Worm (Caenorhabditis elegans) whole organism, L4 larva: ENCODE data around the gene fzr-1.

Experiments
- D1046.2 ChIP-seq: fragments of 200-800 bp; sonication (Bioruptor generic); IDR thresholded peaks from 2 replicates; pipeline ENCODE4 v1.3.6; 2022; ENCODE audit warnings: missing genetic modification characterization, missing compliant biosample characterization
- F10B5.3 ChIP-seq: sonication (generic microtip); optimal IDR thresholded peaks from 2 replicates; lab custom pipeline; 2016; ENCODE audit warnings: mild to moderate bottlenecking, missing genetic modification characterization, missing compliant biosample characterization
- F26F4.8 ChIP-seq: fragments of 200-800 bp; sonication (Bioruptor generic); conservative IDR thresholded peaks from 2 replicates; pipeline ENCODE4 v1.3.6; 2022; ENCODE audit warnings: missing genetic modification characterization, missing compliant biosample characterization
- F49E8.2 ChIP-seq: sonication (generic microtip); optimal IDR thresholded peaks from 2 replicates; lab custom pipeline; 2016; ENCODE audit warnings: missing compliant biosample characterization, mild to moderate bottlenecking, missing genetic modification characterization, borderline replicate concordance
- R02D3.7 ChIP-seq: fragments of 150-350 bp; sonication (generic microtip); optimal IDR thresholded peaks from 3 replicates; lab custom pipeline; 2014; ENCODE audit warnings: missing biosample characterization, missing genetic modification characterization
- T26A8.4 ChIP-seq: fragments of 200-800 bp; sonication (Bioruptor generic); IDR thresholded peaks from 2 replicates; pipeline ENCODE4 v1.3.6; 2022; ENCODE audit warnings: missing genetic modification characterization, missing compliant biosample characterization
- Y48G9A.11 ChIP-seq: fragments of 200-800 bp; sonication (Bioruptor generic); IDR thresholded peaks from 2 replicates; pipeline ENCODE4 v1.3.6; 2022; ENCODE audit warnings: missing genetic modification reagents, missing genetic modification characterization, missing compliant biosample characterization
- Y5F2A.4 ChIP-seq: fragments of 200-800 bp; sonication (Bioruptor generic); optimal IDR thresholded peaks from 2 replicates; lab custom pipeline; 2018; ENCODE audit warnings: mild to moderate bottlenecking, missing genetic modification characterization, missing compliant biosample characterization
- Y75B8A.6 ChIP-seq: fragments of 200-800 bp; sonication (Bioruptor generic); IDR thresholded peaks from 2 replicates; pipeline ENCODE4 v1.3.6; 2022; ENCODE audit warnings: missing genetic modification reagents, missing genetic modification characterization, missing compliant biosample characterization
- ZK337.2 ChIP-seq: fragments of 200-800 bp; sonication (Bioruptor generic); IDR thresholded peaks from 2 replicates; pipeline ENCODE4 v1.3.6; 2022; ENCODE audit warnings: missing genetic modification reagents, missing genetic modification characterization, missing compliant biosample characterization
- arid-1 ChIP-seq: fragments of 200-800 bp; sonication (Bioruptor generic); conservative IDR thresholded peaks from 2 replicates; pipeline ENCODE4 v1.3.6; 2022; ENCODE audit warnings: missing genetic modification reagents, missing genetic modification characterization, missing compliant biosample characterization
- attf-4 ChIP-seq: sonication (generic microtip); optimal IDR thresholded peaks from 3 replicates; lab custom pipeline; 2017; ENCODE audit warnings: missing biosample characterization, missing genetic modification characterization
- ceh-20 ChIP-seq: fragments of 200-800 bp; sonication (Bioruptor generic); IDR thresholded peaks from 2 replicates; pipeline ENCODE4 v1.3.6; 2022; ENCODE audit warnings: missing genetic modification reagents, missing genetic modification characterization, missing compliant biosample characterization
- ceh-32 ChIP-seq: sonication (generic microtip); optimal IDR thresholded peaks from 2 replicates; lab custom pipeline; 2016; ENCODE audit warnings: mild to moderate bottlenecking, missing genetic modification characterization, missing compliant biosample characterization; ENCODE audit not compliant: poor library complexity
- ceh-44 ChIP-seq: fragments of 200-800 bp; sonication (Bioruptor generic); IDR thresholded peaks from 2 replicates; pipeline ENCODE4 v1.3.6; 2022; ENCODE audit warnings: missing genetic modification reagents, missing genetic modification characterization, missing compliant biosample characterization
- ceh-82 ChIP-seq: sonication (generic microtip); optimal IDR thresholded peaks from 2 replicates; lab custom pipeline; 2017; ENCODE audit warnings: missing biosample characterization, missing genetic modification characterization
- ces-1 ChIP-seq: fragments of 150-350 bp; sonication (generic microtip); optimal IDR thresholded peaks from 4 replicates; lab custom pipeline; 2014; ENCODE audit warnings: missing biosample characterization, missing genetic modification reagents, missing genetic modification characterization
- cey-2 ChIP-seq: sonication (generic microtip); optimal IDR thresholded peaks from 3 replicates; lab custom pipeline; 2017; ENCODE audit warnings: missing genetic modification characterization, mild to moderate bottlenecking, missing compliant biosample characterization, antibody characterized with exemption, borderline replicate concordance; ENCODE audit not compliant: insufficient read depth
- daf-19 ChIP-seq: fragments of 200-800 bp; sonication (Bioruptor generic); conservative IDR thresholded peaks from 2 replicates; pipeline ENCODE4 v1.3.6; 2022; ENCODE audit warnings: missing genetic modification characterization, missing compliant biosample characterization
- dmd-6 ChIP-seq: fragments of 200-800 bp; sonication (Bioruptor generic); IDR thresholded peaks from 2 replicates; pipeline ENCODE4 v1.3.6; 2022; ENCODE audit warnings: missing genetic modification reagents, missing genetic modification characterization, missing compliant biosample characterization
- dmd-8 ChIP-seq: fragments of 200-800 bp; sonication (Bioruptor generic); IDR thresholded peaks from 2 replicates; pipeline ENCODE4 v1.3.6; 2022; ENCODE audit warnings: missing genetic modification characterization, missing compliant biosample characterization
- dpl-1 ChIP-seq: fragments of 150-350 bp; optimal IDR thresholded peaks from 2 replicates; lab custom pipeline; 2014; ENCODE audit warnings: missing biosample characterization, missing genetic modification reagents, missing genetic modification characterization
- duxl-1 ChIP-seq: sonication (generic microtip); optimal IDR thresholded peaks from 2 replicates; lab custom pipeline; 2016; ENCODE audit warnings: mild to moderate bottlenecking, missing genetic modification characterization, moderate library complexity, missing compliant biosample characterization; ENCODE audit not compliant: poor library complexity
- fkh-10 ChIP-seq: fragments of 150-350 bp; optimal IDR thresholded peaks from 2 replicates; lab custom pipeline; 2014; ENCODE audit warnings: missing biosample characterization, missing genetic modification reagents, missing genetic modification characterization
- gei-8 ChIP-seq: fragments of 200-800 bp; sonication (Bioruptor generic); optimal IDR thresholded peaks from 2 replicates; lab custom pipeline; 2018; ENCODE audit warnings: mild to moderate bottlenecking, missing genetic modification characterization, missing compliant biosample characterization
- hif-1 ChIP-seq, 2 experiments: sonication (generic microtip); optimal IDR thresholded peaks; 2 replicates each; lab custom pipeline; 2016 to 2017; ENCODE audit warnings: missing compliant biosample characterization in 2 of 2, missing genetic modification characterization in 2 of 2, missing genetic modification reagents in 2 of 2, missing genotype in 2 of 2, mild to moderate bottlenecking in 1 of 2
- hlh-11 ChIP-seq: fragments of 200-800 bp; sonication (Bioruptor generic); optimal IDR thresholded peaks from 2 replicates; lab custom pipeline; 2018; ENCODE audit warnings: mild to moderate bottlenecking, missing genetic modification characterization, missing compliant biosample characterization
- hlh-30 ChIP-seq: sonication (generic microtip); optimal IDR thresholded peaks from 2 replicates; lab custom pipeline; 2017; ENCODE audit warnings: antibody characterized with exemption, mild to moderate bottlenecking, missing genetic modification characterization, missing compliant biosample characterization; ENCODE audit not compliant: insufficient read depth
- hmg-1.1 ChIP-seq: fragments of 200-800 bp; sonication (Bioruptor generic); IDR thresholded peaks from 2 replicates; pipeline ENCODE4 v1.3.6; 2022; ENCODE audit warnings: missing genetic modification reagents, missing genetic modification characterization, missing compliant biosample characterization
- lin-13 ChIP-seq: fragments of 150-350 bp; optimal IDR thresholded peaks from 2 replicates; lab custom pipeline; 2014; ENCODE audit warnings: missing biosample characterization, missing genetic modification reagents, missing genetic modification characterization
- lin-15B ChIP-seq: fragments of 150-350 bp; sonication (generic microtip); optimal IDR thresholded peaks from 3 replicates; lab custom pipeline; 2014; ENCODE audit warnings: missing biosample characterization, missing genetic modification characterization
- lin-39 ChIP-seq: fragments of 150-350 bp; optimal IDR thresholded peaks from 2 replicates; lab custom pipeline; 2014; ENCODE audit warnings: missing biosample characterization, missing genetic modification reagents, missing genetic modification characterization
- madf-9 ChIP-seq: fragments of 200-800 bp; sonication (Bioruptor generic); conservative IDR thresholded peaks from 2 replicates; pipeline ENCODE4 v1.3.6; 2022; ENCODE audit warnings: missing genetic modification reagents, missing genetic modification characterization, missing compliant biosample characterization
- mdl-1 ChIP-seq, 2 experiments: fragments of 150-350 bp in 1 of 2; sonication (generic microtip) in 1 of 2; optimal IDR thresholded peaks; 2 replicates each; lab custom pipeline; 2014 to 2017; ENCODE audit warnings: missing biosample characterization in 2 of 2, missing genetic modification characterization in 2 of 2
- mdt-29 ChIP-seq: fragments of 200-800 bp; sonication (Bioruptor generic); IDR thresholded peaks from 2 replicates; pipeline ENCODE4 v1.3.6; 2022; ENCODE audit warnings: missing genetic modification reagents, missing genetic modification characterization, missing compliant biosample characterization
- mep-1 ChIP-seq: fragments of 150-350 bp; sonication (generic microtip); optimal IDR thresholded peaks from 3 replicates; lab custom pipeline; 2014; ENCODE audit warnings: missing biosample characterization, missing genetic modification characterization
- mxl-3 ChIP-seq: fragments of 200-800 bp; sonication (Bioruptor generic); optimal IDR thresholded peaks from 2 replicates; lab custom pipeline; 2018; ENCODE audit warnings: mild to moderate bottlenecking, missing genetic modification characterization, missing compliant biosample characterization
- nhr-10 ChIP-seq: fragments of 150-350 bp; optimal IDR thresholded peaks from 2 replicates; lab custom pipeline; 2014; ENCODE audit warnings: missing biosample characterization, missing genetic modification characterization
- nhr-11 ChIP-seq: fragments of 150-350 bp; optimal IDR thresholded peaks from 2 replicates; lab custom pipeline; 2014; ENCODE audit warnings: missing biosample characterization, missing genetic modification characterization
- nhr-237 ChIP-seq: sonication (generic microtip); optimal IDR thresholded peaks from 2 replicates; lab custom pipeline; 2017; ENCODE audit warnings: missing biosample characterization, missing genetic modification characterization
- nhr-25 ChIP-seq: sonication (generic microtip); optimal IDR thresholded peaks from 2 replicates; lab custom pipeline; 2017; ENCODE audit warnings: missing genetic modification characterization, mild to moderate bottlenecking, missing compliant biosample characterization, antibody characterized with exemption, moderate library complexity, borderline replicate concordance; ENCODE audit not compliant: insufficient read depth
- nhr-42 ChIP-seq: fragments of 200-800 bp; sonication (Bioruptor generic); IDR thresholded peaks from 2 replicates; pipeline ENCODE4 v1.3.6; 2022; ENCODE audit warnings: missing genetic modification characterization, missing compliant biosample characterization
- nhr-76 ChIP-seq: fragments of 150-350 bp; optimal IDR thresholded peaks from 2 replicates; lab custom pipeline; 2014; ENCODE audit warnings: missing biosample characterization, missing genetic modification characterization
- rbr-2 ChIP-seq: sonication (generic microtip); optimal IDR thresholded peaks from 2 replicates; lab custom pipeline; 2016; ENCODE audit warnings: missing genotype, missing genetic modification characterization, missing compliant biosample characterization
- set-16 ChIP-seq: fragments of 200-800 bp; sonication (Bioruptor generic); IDR thresholded peaks from 2 replicates; pipeline ENCODE4 v1.3.6; 2022; ENCODE audit warnings: missing genetic modification reagents, missing genetic modification characterization, missing compliant biosample characterization
- tag-97 ChIP-seq: fragments of 200-800 bp; sonication (Bioruptor generic); IDR thresholded peaks from 2 replicates; pipeline ENCODE4 v1.3.6; 2022; ENCODE audit warnings: missing genetic modification characterization, missing compliant biosample characterization
- tra-1 ChIP-seq: fragments of 200-800 bp; sonication (Bioruptor generic); IDR thresholded peaks from 2 replicates; pipeline ENCODE4 v1.3.6; 2022; ENCODE audit warnings: missing genetic modification reagents, missing genetic modification characterization, missing compliant biosample characterization
- vab-7 ChIP-seq: fragments of 200-800 bp; sonication (Bioruptor generic); IDR thresholded peaks from 2 replicates; pipeline ENCODE4 v1.3.6; 2022; ENCODE audit warnings: missing genetic modification reagents, missing genetic modification characterization, missing compliant biosample characterization
- zip-11 ChIP-seq: fragments of 200-800 bp; sonication (Bioruptor generic); IDR thresholded peaks from 2 replicates; pipeline ENCODE4 v1.3.6; 2022; ENCODE audit warnings: missing genetic modification characterization, missing compliant biosample characterization
- zip-2 ChIP-seq: fragments of 150-350 bp; optimal IDR thresholded peaks from 2 replicates; lab custom pipeline; 2014; ENCODE audit warnings: missing biosample characterization, missing genetic modification characterization
- ztf-11 ChIP-seq: fragments of 150-350 bp; optimal IDR thresholded peaks from 2 replicates; lab custom pipeline; 2014; ENCODE audit warnings: missing biosample characterization, missing genetic modification characterization

Gene fzr-1

ce11 chrII:9601679-9602078 lies 42.6 kb downstream of the fzr-1 start (continued):
- TF ChIP-seq lin-39 (tag; lab: Kevin White, UChicago) (no peak), arid-1 (GFP tag; lab: Robert Waterston, UW) (no peak), mxl-3 (GFP tag; lab: Kevin White, UChicago) (peak; percentile 32), Y48G9A.11 (no peak), gei-8 (GFP tag; lab: Kevin White, UChicago) (no peak), duxl-1 (tag; lab: Kevin White, UChicago) (no peak), nhr-237 (tag; lab: Kevin White, UChicago) (no peak), Y75B8A.6 (GFP tag; lab: Robert Waterston, UW) (no peak), nhr-11 (tag; lab: Kevin White, UChicago) (peak; percentile 82), Y5F2A.4 (GFP tag; lab: Kevin White, UChicago) (no peak), madf-9 (GFP tag; lab: Robert Waterston, UW) (no peak), ZK337.2 (GFP tag; lab: Robert Waterston, UW) (no peak), F49E8.2 (no peak), ces-1 (GFP tag; lab: Kevin White, UChicago) (no peak), vab-7 (no peak), ceh-44 (GFP tag; lab: Robert Waterston, UW) (no peak), hlh-30 (tag; lab: Kevin White, UChicago) (peak; percentile 96), R02D3.7 (tag; lab: Kevin White, UChicago) (no peak), attf-4 (no peak), zip-2 (no peak), dpl-1 (no peak), ceh-32 (tag; lab: Kevin White, UChicago) (no peak), nhr-10 (tag; lab: Kevin White, UChicago) (no peak), F10B5.3 (tag; lab: Kevin White, UChicago) (no peak), ceh-20 (GFP tag; lab: Robert Waterston, UW) (no peak), mdl-1 (tag; optimal IDR thresholded peaks at IDR 0.05; lab: Kevin White, UChicago) (peak; percentile 79 to 83), F26F4.8 (GFP tag; lab: Robert Waterston, UW) (no peak), lin-13 (GFP tag; lab: Kevin White, UChicago) (no peak), dmd-8 (GFP tag; lab: Robert Waterston, UW) (no peak), rbr-2 (tag; lab: Kevin White, UChicago) (no peak), hlh-11 (peak; percentile 77), fkh-10 (no peak), hmg-1.1 (GFP tag; lab: Robert Waterston, UW) (no peak), mdt-29 (GFP tag; lab: Robert Waterston, UW) (no peak), nhr-25 (tag; lab: Kevin White, UChicago) (no peak), cey-2 (tag; lab: Kevin White, UChicago) (peak; percentile 35), T26A8.4 (GFP tag; lab: Robert Waterston, UW) (no peak), hif-1 (tag; optimal IDR thresholded peaks at IDR 0.05; lab: Kevin White, UChicago) (peak in 1 of 2 experiments; percentile 42), D1046.2 (no peak), lin-15B (tag; lab: Kevin White, UChicago) (no peak), mep-1 (tag; lab: Kevin White, UChicago) (peak; percentile 49), zip-11 (GFP tag; lab: Robert Waterston, UW) (no peak), ceh-82 (no peak), tra-1 (no peak), daf-19 (GFP tag; lab: Robert Waterston, UW) (no peak), set-16 (no peak), ztf-11 (tag; lab: Kevin White, UChicago) (no peak), tag-97 (GFP tag; lab: Robert Waterston, UW) (no peak), dmd-6 (GFP tag; lab: Robert Waterston, UW) (peak; percentile 69), nhr-76 (tag; lab: Kevin White, UChicago) (no peak), nhr-42 (GFP tag; lab: Robert Waterston, UW) (no peak)
- TF ChIP-seq, all 104 proteins: peak for 15
